Fruit fly (Drosophila melanogaster): Measurements from ENCODE around the gene Bin1.
A peak's percentile ranks its signal among the peaks of the same experiment; 100 is the strongest.

The Bin1 gene

dm6 chr3R:16209714-16210553 lies 20.6 kb upstream of the Bin1 start (continued):
- TF ChIP-seq nom (GFP tag; optimal IDR thresholded peaks at IDR 0.05): peak; percentile 46
- no peak for TF ChIP-seq CG3407 (GFP tag; optimal IDR thresholded peaks at IDR 0.05)
- 0 out of 2 replicates have a peak, but pooled peaks have one; percentile 6 for TF ChIP-seq toy (GFP tag; IDR thresholded peaks at IDR 0.05)
- no peak for TF ChIP-seq Dip2 (GFP tag; IDR thresholded peaks at IDR 0.05)
- peak; percentile 14; the same call in 1 of the 4 replicates for TF ChIP-seq Gug (GFP tag; IDR thresholded peaks at IDR 0.05)
- TF ChIP-seq row (GFP tag; IDR thresholded peaks at IDR 0.05): peak; percentile 16; the same call in 1 of the 3 replicates
- TF ChIP-seq CG2678 (tag; optimal IDR thresholded peaks at IDR 0.05): peak; percentile 72
- 0 out of 2 replicates have a peak, but pooled peaks have one; percentile 27 for TF ChIP-seq slbo (GFP tag; IDR thresholded peaks at IDR 0.05)
- peak; percentile 39 for TF ChIP-seq sug (tag; optimal IDR thresholded peaks at IDR 0.05)
- TF ChIP-seq sob (GFP tag; IDR thresholded peaks at IDR 0.05): 0 out of 2 replicates have a peak, but pooled peaks have one; percentile 11
- peak; percentile 21 for TF ChIP-seq Hr3 (GFP tag; optimal IDR thresholded peaks at IDR 0.05)
- peak; percentile 54 for TF ChIP-seq CG7839 (tag; optimal IDR thresholded peaks at IDR 0.05)
- peak; percentile 19; the same call in 1 of the 2 replicates for TF ChIP-seq CG9215 (GFP tag; IDR thresholded peaks at IDR 0.05)
- TF ChIP-seq CG9932 (GFP tag; IDR thresholded peaks at IDR 0.05): peak; percentile 37; the same call in 1 of the 2 replicates
- TF ChIP-seq CG3281 (GFP tag; optimal IDR thresholded peaks at IDR 0.05): peak; percentile 63
- TF ChIP-seq Hr51 (GFP tag; optimal IDR thresholded peaks at IDR 0.05): peak in 1 of 2 experiments; percentile 65
- TF ChIP-seq Six4 (GFP tag; optimal IDR thresholded peaks at IDR 0.05): no peak
- TF ChIP-seq CG9817 (tag; optimal IDR thresholded peaks at IDR 0.05): peak; percentile 2
- TF ChIP-seq caup (GFP tag; optimal IDR thresholded peaks at IDR 0.05; ENCODE audit: severe bottlenecking): peak; percentile 33
- peak; percentile 11 for TF ChIP-seq NfI (GFP tag; optimal IDR thresholded peaks at IDR 0.05)
- no peak for TF ChIP-seq CG10565 (GFP tag; optimal IDR thresholded peaks at IDR 0.05)
- TF ChIP-seq BtbVII (GFP tag; optimal IDR thresholded peaks at IDR 0.05): peak; percentile 37
- TF ChIP-seq Nf-YC (tag; optimal IDR thresholded peaks at IDR 0.05): peak; percentile 36
- no peak for TF ChIP-seq HLH54F (GFP tag; optimal IDR thresholded peaks at IDR 0.05)
- TF ChIP-seq lbe (GFP tag; optimal IDR thresholded peaks at IDR 0.05): peak; percentile 35
- peak; percentile 8 for TF ChIP-seq Fer3 (tag; optimal IDR thresholded peaks at IDR 0.05)
- 0 out of 3 replicates have a peak, but pooled peaks have one; percentile 15 for TF ChIP-seq dysf (GFP tag; IDR thresholded peaks at IDR 0.05)
- TF ChIP-seq seq (GFP tag; IDR thresholded peaks at IDR 0.05): peak; percentile 49; the same call in 1 of the 2 replicates
- peak; percentile 5 for TF ChIP-seq CG12769 (tag; optimal IDR thresholded peaks at IDR 0.05)
- peak; percentile 32 for TF ChIP-seq CG12391 (tag; optimal IDR thresholded peaks at IDR 0.05)
- no peak for TF ChIP-seq Awh (GFP tag; IDR thresholded peaks at IDR 0.05)
- TF ChIP-seq scrt (GFP tag; optimal IDR thresholded peaks at IDR 0.05): peak; percentile 9
- TF ChIP-seq CG4424 (GFP tag; optimal IDR thresholded peaks at IDR 0.05): peak; percentile 17
- TF ChIP-seq Sox102F (GFP tag; optimal IDR thresholded peaks at IDR 0.05): peak; percentile 40
- peak; percentile 38 for TF ChIP-seq bcd (GFP tag; optimal IDR thresholded peaks at IDR 0.05)
- TF ChIP-seq dpn (GFP tag; optimal IDR thresholded peaks at IDR 0.05): peak in 1 of 2 experiments; percentile 29
- peak; percentile 14 for TF ChIP-seq az2 (GFP tag; optimal IDR thresholded peaks at IDR 0.05)
- peak; percentile 63 for TF ChIP-seq cwo (GFP tag; optimal IDR thresholded peaks at IDR 0.05)
- TF ChIP-seq CG13894 (tag; optimal IDR thresholded peaks at IDR 0.05): peak; percentile 45
- no peak for TF ChIP-seq vnd (GFP tag; IDR thresholded peaks at IDR 0.05; ENCODE audit: partially characterized antibody)
- TF ChIP-seq CG17385 (GFP tag; optimal IDR thresholded peaks at IDR 0.05): peak; percentile 43
- peak; percentile 65 for TF ChIP-seq Hand (GFP tag; optimal IDR thresholded peaks at IDR 0.05)
- peak; percentile 9 for TF ChIP-seq CG8924 (tag; optimal IDR thresholded peaks at IDR 0.05)
- peak; percentile 42 for TF ChIP-seq Deaf1 (tag; optimal IDR thresholded peaks at IDR 0.05)
- TF ChIP-seq CG18599 (GFP tag; optimal IDR thresholded peaks at IDR 0.05): peak; percentile 63
- no peak for TF ChIP-seq CG9609 (GFP tag; optimal IDR thresholded peaks at IDR 0.05)
- peak; percentile 74 for TF ChIP-seq sens (GFP tag)
